Fruit fly (Drosophila melanogaster): ENCODE data around the gene Cyp305a1.

The Cyp305a1 gene

DNA sequence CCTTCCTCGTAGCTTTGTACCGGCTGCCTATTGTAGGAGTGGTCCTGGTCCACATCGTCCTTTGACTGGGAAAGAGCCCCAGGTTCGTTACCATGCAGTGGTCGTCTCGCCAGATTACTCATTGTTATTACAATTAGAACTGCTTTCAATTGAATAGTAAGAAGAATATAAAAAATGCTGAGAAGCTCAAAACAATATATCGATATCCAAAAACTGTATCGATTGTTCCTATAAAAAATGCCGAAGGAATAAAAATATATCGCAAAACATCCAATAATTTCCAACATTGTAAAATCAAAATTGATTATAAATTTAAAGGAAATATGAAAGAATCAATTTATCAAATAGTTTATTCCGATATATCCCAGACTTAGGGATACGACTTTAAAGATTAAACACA, 8.2 kb downstream of the Cyp305a1 start, which contains the start of the genes TORIP and Ccdc58 (continued):
- TF ChIP-seq MBD-R2 (GFP tag; IDR thresholded peaks at IDR 0.05) = peak; percentile 55
- TF ChIP-seq Rx (GFP tag; IDR thresholded peaks at IDR 0.05) = no peak
- no peak for TF ChIP-seq tio (GFP tag; optimal IDR thresholded peaks at IDR 0.05)
- 0 out of 4 replicates have a peak, but pooled peaks have one; percentile 21 for TF ChIP-seq chinmo (GFP tag; IDR thresholded peaks at IDR 0.05; ENCODE audit: partially characterized antibody)
- peak; percentile 17 for TF ChIP-seq pzg (GFP tag; optimal IDR thresholded peaks at IDR 0.05)
- no peak for TF ChIP-seq Hsf (GFP tag; optimal IDR thresholded peaks at IDR 0.05)
- TF ChIP-seq sna (GFP tag; IDR thresholded peaks at IDR 0.05; ENCODE audit: partially characterized antibody) = peak; percentile 76
- peak; percentile 64 for TF ChIP-seq Dref (GFP tag; IDR thresholded peaks at IDR 0.05)
- no peak for TF ChIP-seq nerfin-1 (tag; optimal IDR thresholded peaks at IDR 0.05)
- TF ChIP-seq ap (GFP tag; IDR thresholded peaks at IDR 0.05) = no peak
- no peak for TF ChIP-seq Mes4 (GFP tag; optimal IDR thresholded peaks at IDR 0.05)
- TF ChIP-seq Mad (GFP tag; optimal IDR thresholded peaks at IDR 0.05) = no peak
- no peak for TF ChIP-seq chif (GFP tag; optimal IDR thresholded peaks at IDR 0.05)
- TF ChIP-seq crp (GFP tag; optimal IDR thresholded peaks at IDR 0.05) = peak in 1 of 2 experiments; percentile 29
- TF ChIP-seq ERR (GFP tag; optimal IDR thresholded peaks at IDR 0.05) = no peak
- TF ChIP-seq CG15601 (tag; optimal IDR thresholded peaks at IDR 0.05) = no peak
- TF ChIP-seq CG2712 (tag; optimal IDR thresholded peaks at IDR 0.05) = no peak
- TF ChIP-seq CG5953 (GFP tag; IDR thresholded peaks at IDR 0.05) = no peak
- no peak for TF ChIP-seq pan (optimal IDR thresholded peaks at IDR 0.05)
- TF ChIP-seq pan (GFP tag; optimal IDR thresholded peaks at IDR 0.05 in 1 of 2, IDR thresholded peaks at IDR 0.05 in 1 of 2) = no peak
- no peak for TF ChIP-seq CG43689 (GFP tag; IDR thresholded peaks at IDR 0.05)
- TF ChIP-seq zen2 (GFP tag; IDR thresholded peaks at IDR 0.05; ENCODE audit: partially characterized antibody) = peak; percentile 69; the same call in 2 of the 3 replicates
- peak; percentile 4 for TF ChIP-seq phol (tag; optimal IDR thresholded peaks at IDR 0.05)
- no peak for TF ChIP-seq C15 (GFP tag; IDR thresholded peaks at IDR 0.05)
- 0 out of 3 replicates have a peak, but pooled peaks have one; percentile 54 for TF ChIP-seq CG7963 (GFP tag; IDR thresholded peaks at IDR 0.05; ENCODE audit: partially characterized antibody)
- TF ChIP-seq ham (GFP tag; IDR thresholded peaks at IDR 0.05) = no peak
- no peak for TF ChIP-seq CG32767 (GFP tag; IDR thresholded peaks at IDR 0.05)
- TF ChIP-seq tin (GFP tag; optimal IDR thresholded peaks at IDR 0.05) = no peak
- TF ChIP-seq D19A (tag; optimal IDR thresholded peaks at IDR 0.05) = no peak
- no peak for TF ChIP-seq fd102C (GFP tag; optimal IDR thresholded peaks at IDR 0.05)
- TF ChIP-seq sqz (GFP tag; optimal IDR thresholded peaks at IDR 0.05) = no peak
- TF ChIP-seq CG14050 (GFP tag; IDR thresholded peaks at IDR 0.05) = no peak
- no peak for TF ChIP-seq CG8281 (tag; optimal IDR thresholded peaks at IDR 0.05)

DNA sequence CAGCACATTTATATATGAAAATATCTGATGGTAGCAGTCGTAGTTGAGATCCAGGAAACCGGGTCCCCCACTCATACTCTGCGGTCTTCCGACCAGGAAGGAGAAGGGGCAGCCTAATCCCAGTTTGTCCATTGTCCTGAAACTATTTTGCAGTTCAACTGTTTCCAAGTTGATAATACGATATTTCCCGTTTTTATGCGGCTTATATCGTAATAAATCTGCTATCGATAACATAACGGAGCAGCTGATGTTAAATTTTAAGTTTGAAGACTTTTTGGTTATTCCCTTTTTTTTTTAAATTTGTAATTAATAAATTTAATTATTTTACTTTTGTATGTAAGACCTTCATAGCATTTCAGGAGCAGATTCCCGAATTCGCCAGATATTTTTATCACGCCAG, 12.0 kb downstream of the Cyp305a1 start, which contains the start of gene CG14102:
Gene CG14102 (minus strand): TSS at position 187 of the 400 bp plus-strand sequence.
- TF ChIP-seq CG1603 (tag; optimal IDR thresholded peaks at IDR 0.05) (no peak), inv (GFP tag; IDR thresholded peaks at IDR 0.05; ENCODE audit: partially characterized antibody) (peak; percentile 44), unc-4 (GFP tag; IDR thresholded peaks at IDR 0.05; ENCODE audit: partially characterized antibody) (peak; percentile 67), hbn (GFP tag; IDR thresholded peaks at IDR 0.05; ENCODE audit: partially characterized antibody) (peak; percentile 70), lov (optimal IDR thresholded peaks at IDR 0.05) (no peak), lov (GFP tag; IDR thresholded peaks at IDR 0.05) (no peak), MBD-R2 (GFP tag; IDR thresholded peaks at IDR 0.05) (peak; percentile 66), CG16813 (GFP tag; IDR thresholded peaks at IDR 0.05; ENCODE audit: partially characterized antibody) (peak; percentile 54; the same call in 2 of the 3 replicates), pzg (GFP tag; optimal IDR thresholded peaks at IDR 0.05) (peak; percentile 7), zen2 (GFP tag; IDR thresholded peaks at IDR 0.05; ENCODE audit: partially characterized antibody) (peak; percentile 41; the same call in 1 of the 3 replicates), otp (GFP tag; IDR thresholded peaks at IDR 0.05) (no peak), CG11696 (GFP tag; IDR thresholded peaks at IDR 0.05) (no peak), Scr (GFP tag; IDR thresholded peaks at IDR 0.05; ENCODE audit: partially characterized antibody) (peak; percentile 76), sna (GFP tag; IDR thresholded peaks at IDR 0.05; ENCODE audit: partially characterized antibody) (peak; percentile 63; the same call in 1 of the 2 replicates), Dll (GFP tag; IDR thresholded peaks at IDR 0.05; ENCODE audit: partially characterized antibody) (peak; percentile 78), Dp (GFP tag; optimal IDR thresholded peaks at IDR 0.05) (peak; percentile 17), CG2129 (GFP tag; IDR thresholded peaks at IDR 0.05; ENCODE audit: partially characterized antibody) (0 out of 2 replicates have a peak, but pooled peaks have one; percentile 29), CG2116 (GFP tag; optimal IDR thresholded peaks at IDR 0.05) (peak; percentile 51), Bgb (GFP tag; IDR thresholded peaks at IDR 0.05; ENCODE audit: partially characterized antibody) (peak; percentile 42; the same call in 1 of the 2 replicates), bbx (GFP tag; IDR thresholded peaks at IDR 0.05; ENCODE audit: partially characterized antibody) (peak; percentile 27; the same call in 1 of the 2 replicates)
